Worm (Caenorhabditis elegans) whole organism, late embryonic: Measurements from ENCODE around the gene C03B1.1.

Experiments
- C08G9.2 ChIP-seq: sonication (generic microtip); optimal IDR thresholded peaks from 2 replicates; lab custom pipeline; 2016; ENCODE audit warnings: mild to moderate bottlenecking, missing genetic modification characterization, moderate library complexity, missing compliant biosample characterization
- C38D4.7 ChIP-seq: fragments of 200-800 bp; sonication (Bioruptor generic); optimal IDR thresholded peaks from 2 replicates; lab custom pipeline; 2018; ENCODE audit warnings: mild to moderate bottlenecking, missing genetic modification characterization, moderate library complexity, missing compliant biosample characterization
- K09A11.1 ChIP-seq: sonication (generic microtip); optimal IDR thresholded peaks from 2 replicates; lab custom pipeline; 2017; ENCODE audit warnings: antibody characterized with exemption, mild to moderate bottlenecking, missing genetic modification characterization, missing compliant biosample characterization; ENCODE audit not compliant: insufficient read depth
- ama-1 ChIP-seq: fragments of 150-350 bp; optimal IDR thresholded peaks from 2 replicates; lab custom pipeline; 2014
- ceh-18 ChIP-seq: sonication (generic microtip); optimal IDR thresholded peaks from 2 replicates; lab custom pipeline; 2016; ENCODE audit warnings: missing genetic modification characterization, missing compliant biosample characterization
- ceh-19 ChIP-seq: fragments of 200-800 bp; sonication (Bioruptor generic); optimal IDR thresholded peaks from 2 replicates; lab custom pipeline; 2018; ENCODE audit warnings: mild to moderate bottlenecking, missing genetic modification characterization, missing compliant biosample characterization
- ceh-22 ChIP-seq: sonication (generic microtip); optimal IDR thresholded peaks from 2 replicates; lab custom pipeline; 2017; ENCODE audit warnings: missing biosample characterization, missing genetic modification characterization
- ceh-30 ChIP-seq: fragments of 150-350 bp; optimal IDR thresholded peaks from 2 replicates; lab custom pipeline; 2014; ENCODE audit warnings: missing biosample characterization, missing genetic modification characterization
- ceh-31 ChIP-seq: sonication (generic microtip); optimal IDR thresholded peaks from 2 replicates; lab custom pipeline; 2016; ENCODE audit warnings: missing genetic modification characterization, missing compliant biosample characterization
- ceh-34 ChIP-seq: sonication (generic microtip); optimal IDR thresholded peaks from 2 replicates; lab custom pipeline; 2016; ENCODE audit warnings: mild to moderate bottlenecking, missing genetic modification characterization, missing compliant biosample characterization
- ceh-6 ChIP-seq: fragments of 200-800 bp; sonication (Bioruptor generic); optimal IDR thresholded peaks from 2 replicates; lab custom pipeline; 2018; ENCODE audit warnings: mild to moderate bottlenecking, missing genetic modification characterization, missing compliant biosample characterization
- ceh-9 ChIP-seq: sonication (generic microtip); optimal IDR thresholded peaks from 2 replicates; lab custom pipeline; 2016; ENCODE audit warnings: mild to moderate bottlenecking, missing genetic modification characterization, inconsistent platforms, missing compliant biosample characterization
- che-1 ChIP-seq: sonication (generic microtip); optimal IDR thresholded peaks from 2 replicates; lab custom pipeline; 2016; ENCODE audit warnings: mild to moderate bottlenecking, missing genetic modification characterization, missing compliant biosample characterization
- elt-2 ChIP-seq: sonication (generic microtip); optimal IDR thresholded peaks from 2 replicates; lab custom pipeline; 2016; ENCODE audit warnings: missing genetic modification reagents, missing genetic modification characterization, missing compliant biosample characterization
- elt-4 ChIP-seq: sonication (generic microtip); optimal IDR thresholded peaks from 2 replicates; lab custom pipeline; 2016; ENCODE audit warnings: missing genetic modification characterization, missing compliant biosample characterization
- fkh-10 ChIP-seq: fragments of 150-350 bp; optimal IDR thresholded peaks from 2 replicates; lab custom pipeline; 2014; ENCODE audit warnings: missing biosample characterization, missing genetic modification reagents, missing genetic modification characterization
- fkh-6 ChIP-seq: sonication (generic microtip); optimal IDR thresholded peaks from 2 replicates; lab custom pipeline; 2016; ENCODE audit warnings: missing genetic modification characterization, missing compliant biosample characterization
- gmeb-2 ChIP-seq: sonication (generic microtip); optimal IDR thresholded peaks from 2 replicates; lab custom pipeline; 2016; ENCODE audit warnings: missing genetic modification characterization, inconsistent platforms, missing compliant biosample characterization
- hlh-30 ChIP-seq: sonication (generic microtip); optimal IDR thresholded peaks from 2 replicates; lab custom pipeline; 2017; ENCODE audit warnings: antibody characterized with exemption, missing genetic modification characterization, missing compliant biosample characterization; ENCODE audit not compliant: insufficient read depth
- hlh-6 ChIP-seq: sonication (generic microtip); optimal IDR thresholded peaks from 2 replicates; lab custom pipeline; 2016; ENCODE audit warnings: missing genotype, missing genetic modification characterization, missing compliant biosample characterization
- hlh-8 ChIP-seq: sonication (generic microtip); optimal IDR thresholded peaks from 2 replicates; lab custom pipeline; 2016; ENCODE audit warnings: missing genotype, missing genetic modification characterization, missing compliant biosample characterization
- madf-2 ChIP-seq: sonication (generic microtip); optimal IDR thresholded peaks from 2 replicates; lab custom pipeline; 2017; ENCODE audit warnings: missing genetic modification characterization, missing compliant biosample characterization
- mec-3 ChIP-seq: sonication (generic microtip); optimal IDR thresholded peaks from 2 replicates; lab custom pipeline; 2016; ENCODE audit warnings: borderline replicate concordance, missing genetic modification characterization, missing compliant biosample characterization
- pax-1 ChIP-seq: fragments of 150-350 bp; optimal IDR thresholded peaks from 2 replicates; lab custom pipeline; 2014; ENCODE audit warnings: missing biosample characterization, missing genetic modification characterization
- pha-2 ChIP-seq: sonication (generic microtip); optimal IDR thresholded peaks from 2 replicates; lab custom pipeline; 2017; ENCODE audit warnings: mild to moderate bottlenecking, missing genetic modification characterization, missing compliant biosample characterization
- pqm-1 ChIP-seq: sonication (generic microtip); optimal IDR thresholded peaks from 2 replicates; lab custom pipeline; 2016; ENCODE audit warnings: missing genetic modification characterization, missing compliant biosample characterization
- ref-2 ChIP-seq: sonication (generic microtip); optimal IDR thresholded peaks from 2 replicates; lab custom pipeline; 2016; ENCODE audit warnings: missing genetic modification characterization, missing compliant biosample characterization
- sdc-2 ChIP-seq: sonication (generic microtip); optimal IDR thresholded peaks from 2 replicates; lab custom pipeline; 2016; ENCODE audit warnings: missing genotype, missing genetic modification characterization, missing compliant biosample characterization
- sox-2 ChIP-seq: fragments of 200-800 bp; sonication (Bioruptor generic); IDR thresholded peaks from 2 replicates; pipeline ENCODE4 v1.3.6; 2022; ENCODE audit warnings: missing genetic modification reagents, missing genetic modification characterization, missing compliant biosample characterization
- syd-9 ChIP-seq: sonication (generic microtip); optimal IDR thresholded peaks from 2 replicates; lab custom pipeline; 2016; ENCODE audit warnings: mild to moderate bottlenecking, missing genetic modification characterization, moderate library complexity, missing compliant biosample characterization
- tbx-2 ChIP-seq: sonication (generic microtip); optimal IDR thresholded peaks from 2 replicates; lab custom pipeline; 2016; ENCODE audit warnings: missing genetic modification characterization, missing compliant biosample characterization
- tbx-7 ChIP-seq: sonication (generic microtip); optimal IDR thresholded peaks from 2 replicates; lab custom pipeline; 2016; ENCODE audit warnings: missing genotype, missing genetic modification characterization, missing compliant biosample characterization
- unc-3 ChIP-seq, 2 experiments: fragments of 200-800 bp in 1 of 2; sonication (Bioruptor generic) in 1 of 2; sonication (generic microtip) in 1 of 2; conservative IDR thresholded peaks in 1 of 2; optimal IDR thresholded peaks in 1 of 2; 2 replicates each; pipeline versions ENCODE4 v1.3.6 to Lab custom; 2016 to 2022; ENCODE audit warnings: missing compliant biosample characterization in 2 of 2, missing genetic modification characterization in 2 of 2, missing genetic modification reagents in 1 of 2

Gene C03B1.1

DNA sequence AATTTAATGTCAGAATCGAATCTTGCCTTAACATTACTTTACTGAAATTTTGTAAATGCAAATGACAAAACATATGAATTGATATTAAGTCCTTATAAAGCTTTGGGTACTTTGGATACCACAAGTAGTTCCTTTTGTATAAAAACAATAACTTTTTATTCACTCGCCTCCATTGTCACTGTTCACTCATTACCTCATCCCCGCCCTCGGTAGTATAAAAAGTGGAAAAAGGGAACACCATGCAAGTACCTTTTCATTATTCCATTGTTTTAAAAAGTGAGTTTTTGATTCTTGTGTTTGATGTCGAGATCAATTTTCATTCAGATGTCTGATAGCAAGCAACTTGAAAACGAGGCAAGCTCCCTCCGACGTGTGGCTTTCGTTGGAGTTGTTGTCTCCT is 40.6 kb upstream of the C03B1.1 start, which contains the start of gene col-171:
Gene col-171 (plus strand): TSS at position 301 of the 400 bp plus-strand sequence.
- no peak for TF ChIP-seq ref-2 (tag; lab: Kevin White, UChicago)
- no peak for TF ChIP-seq elt-4 (tag; lab: Kevin White, UChicago)
- no peak for TF ChIP-seq ceh-34 (tag; lab: Kevin White, UChicago)
- TF ChIP-seq C08G9.2 (tag; lab: Kevin White, UChicago), result no peak
- no peak for TF ChIP-seq ceh-6
- TF ChIP-seq ceh-22 (tag; lab: Kevin White, UChicago), result no peak
- no peak for TF ChIP-seq unc-3 (GFP tag; conservative IDR thresholded peaks at IDR 0.05; lab: Robert Waterston, UW)
- no peak for TF ChIP-seq unc-3 (tag; optimal IDR thresholded peaks at IDR 0.05; lab: Kevin White, UChicago)
- TF ChIP-seq ceh-31 (tag; lab: Kevin White, UChicago), result no peak
- TF ChIP-seq ama-1 (lab: Kevin White, UChicago), result no peak
- no peak for TF ChIP-seq ceh-30 (tag; lab: Kevin White, UChicago)
- TF ChIP-seq hlh-6, result no peak
- no peak for TF ChIP-seq ceh-18 (tag; lab: Kevin White, UChicago)
- no peak for TF ChIP-seq tbx-7 (tag; lab: Kevin White, UChicago)
- no peak for TF ChIP-seq K09A11.1 (tag; lab: Kevin White, UChicago)
- TF ChIP-seq C38D4.7 (GFP tag; lab: Kevin White, UChicago), result no peak
- no peak for TF ChIP-seq gmeb-2
- no peak for TF ChIP-seq ceh-19 (GFP tag; lab: Kevin White, UChicago)
- no peak for TF ChIP-seq hlh-8 (tag; lab: Kevin White, UChicago)
- no peak for TF ChIP-seq fkh-6
- TF ChIP-seq fkh-10, result no peak
- TF ChIP-seq, all 69 proteins: peak for 0

DNA sequence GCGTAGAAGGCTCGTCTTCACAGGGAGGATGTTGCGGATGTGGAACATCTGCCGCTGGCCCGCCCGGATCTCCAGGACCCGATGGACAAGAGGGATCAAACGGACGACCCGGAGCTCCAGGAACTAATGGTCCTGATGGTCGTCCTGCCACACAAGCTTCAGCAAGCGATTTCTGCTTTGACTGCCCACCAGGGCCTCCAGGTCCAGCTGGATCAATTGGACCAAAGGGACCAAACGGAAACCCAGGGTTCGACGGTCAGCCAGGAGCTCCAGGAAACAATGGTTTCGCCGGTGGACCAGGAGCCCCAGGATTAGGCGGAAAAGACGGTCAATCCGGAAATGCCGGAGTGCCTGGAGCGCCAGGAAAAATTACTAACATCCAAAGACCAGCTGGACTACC is 39.9 kb upstream of the C03B1.1 start:
- no peak for TF ChIP-seq pqm-1 (tag; lab: Kevin White, UChicago)

DNA sequence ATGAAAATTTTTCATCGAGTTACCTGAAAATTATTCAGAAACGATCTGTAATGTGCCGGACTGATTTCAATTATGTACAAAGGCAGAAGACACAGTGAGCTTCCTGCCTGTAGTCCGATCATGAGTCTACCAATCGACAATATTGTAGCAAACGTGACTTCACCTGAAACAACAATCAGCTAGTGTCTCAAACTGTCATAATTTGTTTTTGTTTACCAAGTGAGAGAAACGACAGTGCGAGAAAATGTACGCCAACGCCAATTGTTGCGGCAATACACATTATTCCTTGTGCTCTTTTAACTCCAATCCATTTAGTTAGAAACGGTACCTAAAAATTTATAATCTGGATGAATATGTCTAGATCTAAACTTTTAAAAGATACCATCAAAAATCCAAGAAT is 37.2 kb upstream of the C03B1.1 start:
- TF ChIP-seq madf-2 (tag; lab: Kevin White, UChicago), result no peak
- TF ChIP-seq ceh-6, result no peak
- TF ChIP-seq hlh-8 (tag; lab: Kevin White, UChicago), result no peak
- no peak for TF ChIP-seq elt-4 (tag; lab: Kevin White, UChicago)
- no peak for TF ChIP-seq pax-1 (tag; lab: Kevin White, UChicago)
- TF ChIP-seq mec-3 (tag; lab: Kevin White, UChicago), result no peak
- TF ChIP-seq che-1, result no peak

DNA sequence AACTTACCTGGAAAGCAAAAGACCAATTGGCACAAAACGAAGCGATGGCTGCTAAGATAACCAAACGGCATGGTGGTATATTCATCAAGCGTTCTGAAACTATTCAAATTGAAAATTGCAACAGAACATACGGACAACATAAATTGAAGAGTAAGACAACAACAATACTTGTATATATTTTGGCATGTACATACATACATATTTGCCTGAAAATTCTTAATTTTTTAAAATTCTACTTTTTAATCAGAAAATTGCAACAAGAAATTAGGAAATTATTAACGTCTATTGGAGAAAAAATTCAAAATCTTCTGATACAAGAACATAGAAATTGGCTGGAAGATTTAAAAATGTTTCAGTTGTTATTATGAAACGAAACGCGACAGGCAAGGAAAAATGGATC is 36.6 kb upstream of the C03B1.1 start, which contains the start of gene C03B1.13:
Gene C03B1.13 (minus strand): TSS at position 101 of the 400 bp plus-strand sequence.
- TF ChIP-seq hlh-30 (tag; lab: Kevin White, UChicago), result no peak
- no peak for TF ChIP-seq ceh-31 (tag; lab: Kevin White, UChicago)
- TF ChIP-seq tbx-2 (tag; lab: Kevin White, UChicago), result no peak
- no peak for TF ChIP-seq unc-3 (GFP tag; conservative IDR thresholded peaks at IDR 0.05; lab: Robert Waterston, UW)
- TF ChIP-seq unc-3 (tag; optimal IDR thresholded peaks at IDR 0.05; lab: Kevin White, UChicago), result no peak
- TF ChIP-seq che-1, result no peak
- no peak for TF ChIP-seq pha-2 (tag; lab: Kevin White, UChicago)
- TF ChIP-seq sox-2 (GFP tag; lab: Robert Waterston, UW), result no peak
- TF ChIP-seq ceh-30 (tag; lab: Kevin White, UChicago), result no peak
- TF ChIP-seq sdc-2 (tag; lab: Kevin White, UChicago), result no peak
- no peak for TF ChIP-seq ceh-9 (tag; lab: Kevin White, UChicago)

DNA sequence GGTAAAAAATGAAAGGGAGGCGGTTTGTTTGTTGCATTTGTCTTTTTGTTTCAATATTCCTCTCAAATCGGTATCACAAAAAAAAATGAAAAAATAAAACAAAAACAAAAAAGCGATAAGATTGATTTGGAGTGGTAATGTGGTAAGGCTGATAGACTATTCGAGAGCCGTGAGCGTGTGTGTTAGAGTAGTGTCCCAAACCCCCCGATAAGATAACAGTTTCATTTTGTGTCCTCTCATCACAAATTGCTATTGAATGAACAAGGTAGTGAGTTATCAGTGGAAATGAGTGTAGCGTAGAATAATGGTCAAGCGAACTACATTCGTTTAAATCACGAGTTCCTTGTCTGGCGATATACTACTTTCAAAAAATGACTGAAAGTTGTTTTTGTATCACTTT is 36.1 kb upstream of the C03B1.1 start:
- peak; percentile 40 for TF ChIP-seq pqm-1 (tag; lab: Kevin White, UChicago)
- TF ChIP-seq elt-2 (tag; lab: Kevin White, UChicago), result peak; percentile 92
- no peak for TF ChIP-seq syd-9
